Worm (Caenorhabditis elegans) whole organism, young adult: ENCODE data around the gene cwp-3.

ENCODE experiments used
- B0336.3 ChIP-seq: fragments of 200-800 bp; sonication (Bioruptor generic); IDR thresholded peaks from 2 replicates; pipeline ENCODE4 v1.3.6; 2022; ENCODE audit warnings: missing genetic modification characterization, missing compliant biosample characterization
- D2030.7 ChIP-seq: fragments of 200-800 bp; sonication (Bioruptor generic); IDR thresholded peaks from 2 replicates; pipeline ENCODE4 v1.3.6; 2022; ENCODE audit warnings: missing genetic modification reagents, missing genetic modification characterization, missing compliant biosample characterization
- F33H1.4 ChIP-seq: fragments of 200-800 bp; sonication (Bioruptor generic); IDR thresholded peaks from 2 replicates; pipeline ENCODE4 v1.3.6; 2022; ENCODE audit warnings: missing genetic modification reagents, missing genetic modification characterization, missing compliant biosample characterization
- F49E8.2 ChIP-seq: sonication (generic microtip); optimal IDR thresholded peaks from 3 replicates; lab custom pipeline; 2017; ENCODE audit warnings: missing genetic modification characterization, mild to moderate bottlenecking, missing compliant biosample characterization, antibody characterized with exemption, moderate library complexity; ENCODE audit not compliant: insufficient read depth
- F57A8.1 ChIP-seq: fragments of 200-800 bp; sonication (Bioruptor generic); optimal IDR thresholded peaks from 2 replicates; lab custom pipeline; 2018; ENCODE audit warnings: mild to moderate bottlenecking, missing genetic modification characterization, moderate library complexity, missing compliant biosample characterization
- K11D2.4 ChIP-seq: fragments of 200-800 bp; sonication (Bioruptor generic); IDR thresholded peaks from 2 replicates; pipeline ENCODE4 v1.3.6; 2022; ENCODE audit warnings: missing genetic modification reagents, missing genetic modification characterization, missing compliant biosample characterization
- T07F8.4 ChIP-seq: sonication (generic microtip); optimal IDR thresholded peaks from 2 replicates; lab custom pipeline; 2016; ENCODE audit warnings: mild to moderate bottlenecking, missing genetic modification characterization, moderate library complexity, missing compliant biosample characterization
- Y95B8A.8 ChIP-seq: fragments of 200-800 bp; sonication (Bioruptor generic); IDR thresholded peaks from 2 replicates; pipeline ENCODE4 v1.3.6; 2022; ENCODE audit warnings: missing genetic modification reagents, missing genetic modification characterization, missing compliant biosample characterization
- ZK185.1 ChIP-seq: sonication (generic microtip); optimal IDR thresholded peaks from 2 replicates; lab custom pipeline; 2016; ENCODE audit warnings: mild to moderate bottlenecking, missing genetic modification characterization, missing compliant biosample characterization; ENCODE audit not compliant: poor library complexity, severe bottlenecking
- ama-1 ChIP-seq, 3 experiments: fragments of 150-350 bp in 1 of 3; sonication (generic microtip) in 2 of 3; optimal IDR thresholded peaks; 2 replicates each; lab custom pipeline; 2014 to 2018; ENCODE audit warnings: missing biosample characterization in 2 of 3, missing genetic modification characterization in 2 of 3, missing genetic modification reagents in 2 of 3
- aptf-2 ChIP-seq: fragments of 200-800 bp; sonication (Bioruptor generic); conservative IDR thresholded peaks from 2 replicates; pipeline ENCODE4 v1.3.6; 2022; ENCODE audit warnings: missing genetic modification reagents, missing genetic modification characterization, missing compliant biosample characterization
- atf-7 ChIP-seq: sonication (generic microtip); optimal IDR thresholded peaks from 2 replicates; lab custom pipeline; 2017; ENCODE audit warnings: mild to moderate bottlenecking, missing genetic modification characterization, missing compliant biosample characterization
- athp-1 ChIP-seq: sonication (generic microtip); optimal IDR thresholded peaks from 2 replicates; lab custom pipeline; 2017; ENCODE audit warnings: mild to moderate bottlenecking, missing genetic modification characterization, missing compliant biosample characterization
- attf-3 ChIP-seq: fragments of 200-800 bp; sonication (Bioruptor generic); conservative IDR thresholded peaks from 2 replicates; pipeline ENCODE4 v1.3.6; 2022; ENCODE audit warnings: missing genetic modification reagents, missing genetic modification characterization, missing compliant biosample characterization
- ccch-3 ChIP-seq: fragments of 200-800 bp; sonication (Bioruptor generic); optimal IDR thresholded peaks from 2 replicates; lab custom pipeline; 2018; ENCODE audit warnings: mild to moderate bottlenecking, missing genetic modification characterization, missing compliant biosample characterization
- cebp-1 ChIP-seq, 2 experiments: fragments of 200-800 bp in 1 of 2; sonication (Bioruptor generic) in 1 of 2; sonication (generic microtip) in 1 of 2; IDR thresholded peaks in 1 of 2; optimal IDR thresholded peaks in 1 of 2; 2 replicates each; pipeline versions ENCODE4 v1.3.6 to Lab custom; 2017 to 2022; ENCODE audit warnings: missing compliant biosample characterization in 2 of 2, missing genetic modification characterization in 2 of 2, mild to moderate bottlenecking in 1 of 2, missing genetic modification reagents in 1 of 2, moderate library complexity in 1 of 2
- ceh-100 ChIP-seq: fragments of 200-800 bp; sonication (Bioruptor generic); IDR thresholded peaks from 2 replicates; pipeline ENCODE4 v1.3.6; 2022; ENCODE audit warnings: missing genetic modification reagents, missing genetic modification characterization, missing compliant biosample characterization
- ceh-58 ChIP-seq: fragments of 200-800 bp; sonication (Bioruptor generic); IDR thresholded peaks from 2 replicates; pipeline ENCODE4 v1.3.6; 2022; ENCODE audit warnings: missing genetic modification characterization, missing compliant biosample characterization
- ceh-79 ChIP-seq: sonication (generic microtip); optimal IDR thresholded peaks from 2 replicates; lab custom pipeline; 2017; ENCODE audit warnings: mild to moderate bottlenecking, missing genetic modification characterization, missing compliant biosample characterization
- ceh-91 ChIP-seq: fragments of 200-800 bp; sonication (Bioruptor generic); IDR thresholded peaks from 2 replicates; pipeline ENCODE4 v1.3.6; 2022; ENCODE audit warnings: missing genetic modification reagents, missing genetic modification characterization, missing compliant biosample characterization
- chd-7 ChIP-seq: sonication (generic microtip); optimal IDR thresholded peaks from 2 replicates; lab custom pipeline; 2016; ENCODE audit warnings: mild to moderate bottlenecking, missing genetic modification characterization, moderate library complexity, missing compliant biosample characterization
- dpff-1 ChIP-seq: sonication (generic microtip); optimal IDR thresholded peaks from 2 replicates; lab custom pipeline; 2017; ENCODE audit warnings: mild to moderate bottlenecking, missing genetic modification characterization, missing compliant biosample characterization
- egl-44 ChIP-seq: fragments of 200-800 bp; sonication (Bioruptor generic); IDR thresholded peaks from 2 replicates; pipeline ENCODE4 v1.3.6; 2022; ENCODE audit warnings: missing genetic modification reagents, missing genetic modification characterization, missing compliant biosample characterization
- ekl-4 ChIP-seq: fragments of 200-800 bp; sonication (Bioruptor generic); IDR thresholded peaks from 2 replicates; pipeline ENCODE4 v1.3.6; 2022; ENCODE audit warnings: missing genetic modification reagents, missing genetic modification characterization, missing compliant biosample characterization
- ets-4 ChIP-seq: fragments of 200-800 bp; sonication (Bioruptor generic); optimal IDR thresholded peaks from 2 replicates; lab custom pipeline; 2018; ENCODE audit warnings: mild to moderate bottlenecking, missing genetic modification characterization, missing compliant biosample characterization
- him-1 ChIP-seq: sonication (generic microtip); optimal IDR thresholded peaks from 2 replicates; lab custom pipeline; 2016; ENCODE audit warnings: missing genotype, missing genetic modification reagents, missing genetic modification characterization, missing compliant biosample characterization
- hmg-1.2 ChIP-seq: fragments of 200-800 bp; sonication (Bioruptor generic); IDR thresholded peaks from 2 replicates; pipeline ENCODE4 v1.3.6; 2022; ENCODE audit warnings: missing genetic modification reagents, missing genetic modification characterization, missing compliant biosample characterization
- hmg-20 ChIP-seq: fragments of 200-800 bp; sonication (Bioruptor generic); IDR thresholded peaks from 2 replicates; pipeline ENCODE4 v1.3.6; 2022; ENCODE audit warnings: missing genetic modification reagents, missing genetic modification characterization, missing compliant biosample characterization
- hrde-1 ChIP-seq: sonication (generic microtip); optimal IDR thresholded peaks from 2 replicates; lab custom pipeline; 2016; ENCODE audit warnings: missing genetic modification characterization, mild to moderate bottlenecking, missing compliant biosample characterization, moderate library complexity, missing genotype, missing genetic modification reagents, borderline replicate concordance
- lin-35 ChIP-seq, 3 experiments: fragments of 150-350 bp in 2 of 3; sonication (generic microtip) in 1 of 3; optimal IDR thresholded peaks; 2 replicates each; lab custom pipeline; 2014 to 2018; ENCODE audit warnings: missing biosample characterization in 3 of 3, missing genetic modification characterization in 3 of 3, missing genetic modification reagents in 3 of 3
- lsl-1 ChIP-seq: fragments of 200-800 bp; sonication (Bioruptor generic); optimal IDR thresholded peaks from 2 replicates; lab custom pipeline; 2018; ENCODE audit warnings: mild to moderate bottlenecking, missing genetic modification characterization, moderate library complexity, missing compliant biosample characterization
- madf-3 ChIP-seq: fragments of 200-800 bp; sonication (Bioruptor generic); IDR thresholded peaks from 2 replicates; pipeline ENCODE4 v1.3.6; 2022; ENCODE audit warnings: missing genetic modification reagents, missing genetic modification characterization, missing compliant biosample characterization
- madf-8 ChIP-seq: fragments of 200-800 bp; sonication (Bioruptor generic); conservative IDR thresholded peaks from 2 replicates; pipeline ENCODE4 v1.3.6; 2022; ENCODE audit warnings: missing genetic modification reagents, missing genetic modification characterization, missing compliant biosample characterization
- nfya-1 ChIP-seq: sonication (generic microtip); optimal IDR thresholded peaks from 2 replicates; lab custom pipeline; 2017; ENCODE audit warnings: antibody characterized with exemption, missing compliant biosample characterization, missing genetic modification characterization, borderline replicate concordance; ENCODE audit not compliant: insufficient read depth
- nhr-120 ChIP-seq: fragments of 200-800 bp; sonication (Bioruptor generic); IDR thresholded peaks from 2 replicates; pipeline ENCODE4 v1.3.6; 2022; ENCODE audit warnings: missing genetic modification characterization, missing compliant biosample characterization
- nhr-27 ChIP-seq: fragments of 200-800 bp; sonication (Bioruptor generic); optimal IDR thresholded peaks from 2 replicates; lab custom pipeline; 2018; ENCODE audit warnings: mild to moderate bottlenecking, missing genetic modification characterization, moderate library complexity, missing compliant biosample characterization
- rpc-1 ChIP-seq, 2 experiments: fragments of 150-350 bp in 1 of 2; sonication (generic microtip) in 1 of 2; optimal IDR thresholded peaks; 2 replicates each; lab custom pipeline; 2014 to 2018; ENCODE audit warnings: missing biosample characterization in 1 of 2, missing genetic modification characterization in 1 of 2, missing genetic modification reagents in 1 of 2, missing genotype in 1 of 2
- sdz-38 ChIP-seq: sonication (generic microtip); optimal IDR thresholded peaks from 2 replicates; lab custom pipeline; 2016; ENCODE audit warnings: missing genotype, missing genetic modification characterization, missing compliant biosample characterization
- sea-2 ChIP-seq: fragments of 200-800 bp; sonication (Bioruptor generic); IDR thresholded peaks from 2 replicates; pipeline ENCODE4 v1.3.6; 2022; ENCODE audit warnings: missing genetic modification characterization, missing compliant biosample characterization
- snpc-1.1 ChIP-seq: sonication (generic microtip); optimal IDR thresholded peaks from 2 replicates; lab custom pipeline; 2017; ENCODE audit warnings: missing genetic modification characterization, mild to moderate bottlenecking, missing compliant biosample characterization, antibody characterized with exemption, moderate library complexity, missing genotype, missing genetic modification reagents; ENCODE audit not compliant: insufficient read depth
- snpc-3.4 ChIP-seq: sonication (generic microtip); optimal IDR thresholded peaks from 2 replicates; lab custom pipeline; 2017; ENCODE audit warnings: missing genetic modification characterization, mild to moderate bottlenecking, missing compliant biosample characterization, antibody characterized with exemption, moderate library complexity, missing genotype, missing genetic modification reagents
- snpc-4 ChIP-seq, 5 experiments: fragments of 150-350 bp in 1 of 5; sonication (generic microtip) in 4 of 5; optimal IDR thresholded peaks; 2 replicates each; lab custom pipeline; 2014 to 2018; ENCODE audit warnings: missing genetic modification characterization in 5 of 5, missing biosample characterization in 3 of 5, antibody characterized with exemption in 2 of 5, mild to moderate bottlenecking in 2 of 5, missing compliant biosample characterization in 2 of 5, missing genotype in 2 of 5, moderate library complexity in 2 of 5, missing genetic modification reagents in 1 of 5
- zim-3 ChIP-seq: sonication (generic microtip); optimal IDR thresholded peaks from 2 replicates; lab custom pipeline; 2017; ENCODE audit warnings: mild to moderate bottlenecking, missing genetic modification characterization, moderate library complexity, missing compliant biosample characterization
- ztf-28 ChIP-seq: fragments of 200-800 bp; sonication (Bioruptor generic); IDR thresholded peaks from 2 replicates; pipeline ENCODE4 v1.3.6; 2022; ENCODE audit warnings: missing genetic modification reagents, missing genetic modification characterization, missing compliant biosample characterization
- ztf-6 ChIP-seq: fragments of 200-800 bp; sonication (Bioruptor generic); IDR thresholded peaks from 2 replicates; pipeline ENCODE4 v1.3.6; 2022; ENCODE audit warnings: missing genetic modification reagents, missing genetic modification characterization, missing compliant biosample characterization

cwp-3 gene

ce11 chrV:4889976-4890479 is 47.4 kb downstream of the cwp-3 start, which contains the start of gene T19H12.2:
Gene T19H12.2 (plus strand): TSS chrV:4890429.
- TF ChIP-seq snpc-3.4 (tag; lab: Kevin White, UChicago) (peak; percentile 93), atf-7 (tag; lab: Kevin White, UChicago) (no peak), ceh-58 (GFP tag; lab: Robert Waterston, UW) (no peak), F49E8.2 (peak; percentile 91), Y95B8A.8 (peak; percentile 93), F33H1.4 (GFP tag; lab: Robert Waterston, UW) (peak; percentile 92), madf-3 (GFP tag; lab: Robert Waterston, UW) (peak; percentile 92), egl-44 (no peak), ceh-100 (peak; percentile 38; the same call in 1 of the 2 replicates), ets-4 (GFP tag; lab: Kevin White, UChicago) (no peak), nhr-120 (GFP tag; lab: Robert Waterston, UW) (no peak), him-1 (tag; lab: Kevin White, UChicago) (peak; percentile 80), K11D2.4 (GFP tag; lab: Robert Waterston, UW) (no peak), ceh-79 (no peak), sdz-38 (tag; lab: Kevin White, UChicago) (no peak), ccch-3 (GFP tag; lab: Kevin White, UChicago) (no peak), dpff-1 (no peak), F57A8.1 (GFP tag; lab: Kevin White, UChicago) (no peak), B0336.3 (GFP tag; lab: Robert Waterston, UW) (peak; percentile 63; the same call in 1 of the 2 replicates), hrde-1 (tag; lab: Kevin White, UChicago) (peak; percentile 41), ztf-6 (no peak), zim-3 (no peak), hmg-1.2 (peak; percentile 74), snpc-4 (GFP tag; optimal IDR thresholded peaks at IDR 0.05; lab: Kevin White, UChicago) (peak; percentile 58), snpc-4 (tag; optimal IDR thresholded peaks at IDR 0.05; lab: Kevin White, UChicago) (peak in 3 of 4 experiments; percentile 32 to 70 (median 62)), aptf-2 (peak; percentile 66), lsl-1 (GFP tag; lab: Kevin White, UChicago) (peak; percentile 99), athp-1 (tag; lab: Kevin White, UChicago) (peak; percentile 51), nfya-1 (no peak), nhr-27 (tag; lab: Kevin White, UChicago) (no peak), madf-8 (peak; percentile 100), ceh-91 (peak; percentile 99), cebp-1 (GFP tag; IDR thresholded peaks at IDR 0.05; lab: Robert Waterston, UW) (no peak), cebp-1 (tag; optimal IDR thresholded peaks at IDR 0.05; lab: Kevin White, UChicago) (no peak), T07F8.4 (tag; lab: Kevin White, UChicago) (no peak), snpc-1.1 (peak; percentile 74), chd-7 (tag; lab: Kevin White, UChicago) (no peak), lin-35 (GFP tag; optimal IDR thresholded peaks at IDR 0.05; lab: Kevin White, UChicago) (peak in 2 of 3 experiments; percentile 58 to 93), ama-1 (optimal IDR thresholded peaks at IDR 0.05; lab: Kevin White, UChicago) (no peak), ama-1 (GFP tag; optimal IDR thresholded peaks at IDR 0.05; lab: Kevin White, UChicago) (no peak), D2030.7 (GFP tag; lab: Robert Waterston, UW) (peak; percentile 98), sea-2 (GFP tag; lab: Robert Waterston, UW) (no peak), attf-3 (GFP tag; lab: Robert Waterston, UW) (peak; percentile 67), ekl-4 (GFP tag; lab: Robert Waterston, UW) (peak; percentile 90), hmg-20 (GFP tag; lab: Robert Waterston, UW) (no peak), rpc-1 (optimal IDR thresholded peaks at IDR 0.05; lab: Kevin White, UChicago) (no peak), rpc-1 (tag; optimal IDR thresholded peaks at IDR 0.05; lab: Kevin White, UChicago) (peak; percentile 1), ZK185.1 (tag; lab: Kevin White, UChicago) (no peak), ztf-28 (GFP tag; lab: Robert Waterston, UW) (peak; percentile 94)
